Worm (Caenorhabditis elegans) whole organism, L3 larva: Measurements from ENCODE around the gene suf-1.

ENCODE experiments used
- ama-1 ChIP-seq: fragments of 150-350 bp; optimal IDR thresholded peaks from 2 replicates; lab custom pipeline; 2018
- ceh-82 ChIP-seq: fragments of 150-350 bp; optimal IDR thresholded peaks from 2 replicates; lab custom pipeline; 2014; ENCODE audit warnings: missing biosample characterization, missing genetic modification characterization
- egl-5 ChIP-seq: fragments of 150-350 bp; optimal IDR thresholded peaks from 2 replicates; lab custom pipeline; 2017; ENCODE audit warnings: missing biosample characterization, missing genetic modification reagents, missing genetic modification characterization, inconsistent platforms
- elt-1 ChIP-seq: fragments of 150-350 bp; optimal IDR thresholded peaks from 2 replicates; lab custom pipeline; 2014; ENCODE audit warnings: missing biosample characterization, missing genetic modification characterization
- elt-2 ChIP-seq: sonication (generic microtip); optimal IDR thresholded peaks from 2 replicates; lab custom pipeline; 2016; ENCODE audit warnings: missing genetic modification reagents, mild to moderate bottlenecking, missing genetic modification characterization, missing compliant biosample characterization
- fkh-10 ChIP-seq: sonication (generic microtip); optimal IDR thresholded peaks from 2 replicates; lab custom pipeline; 2017; ENCODE audit warnings: missing biosample characterization, missing genetic modification reagents, missing genetic modification characterization
- fkh-2 ChIP-seq: fragments of 150-350 bp; optimal IDR thresholded peaks from 2 replicates; lab custom pipeline; 2014; ENCODE audit warnings: missing biosample characterization, missing genetic modification reagents, missing genetic modification characterization
- hmg-11 ChIP-seq: sonication (generic microtip); optimal IDR thresholded peaks from 2 replicates; lab custom pipeline; 2016; ENCODE audit warnings: missing genetic modification characterization, missing compliant biosample characterization
- lin-39 ChIP-seq: fragments of 150-350 bp; optimal IDR thresholded peaks from 2 replicates; lab custom pipeline; 2018; ENCODE audit warnings: missing biosample characterization, missing genetic modification reagents, missing genetic modification characterization
- mdl-1 ChIP-seq: fragments of 150-350 bp; optimal IDR thresholded peaks from 2 replicates; lab custom pipeline; 2014; ENCODE audit warnings: missing biosample characterization, missing genetic modification characterization
- nhr-12 ChIP-seq: fragments of 150-350 bp; optimal IDR thresholded peaks from 2 replicates; lab custom pipeline; 2014; ENCODE audit warnings: missing biosample characterization, missing genetic modification characterization
- nhr-23 ChIP-seq: fragments of 150-350 bp; optimal IDR thresholded peaks from 2 replicates; lab custom pipeline; 2014; ENCODE audit warnings: missing biosample characterization, missing genetic modification reagents, missing genetic modification characterization
- nhr-25 ChIP-seq: sonication (generic microtip); optimal IDR thresholded peaks from 2 replicates; lab custom pipeline; 2017; ENCODE audit warnings: missing biosample characterization, missing genetic modification characterization
- nhr-28 ChIP-seq: fragments of 150-350 bp; optimal IDR thresholded peaks from 2 replicates; lab custom pipeline; 2014; ENCODE audit warnings: missing biosample characterization, missing genetic modification characterization
- nhr-67 ChIP-seq: fragments of 150-350 bp; optimal IDR thresholded peaks from 2 replicates; lab custom pipeline; 2014; ENCODE audit warnings: missing biosample characterization, missing genetic modification characterization
- pha-4 ChIP-seq: fragments of 150-350 bp; optimal IDR thresholded peaks from 2 replicates; lab custom pipeline; 2014; ENCODE audit warnings: missing biosample characterization, missing genetic modification reagents, missing genetic modification characterization
- sea-2 ChIP-seq: fragments of 150-350 bp; sonication (generic microtip); optimal IDR thresholded peaks from 4 replicates; lab custom pipeline; 2014; ENCODE audit warnings: missing biosample characterization, missing genetic modification reagents, missing genetic modification characterization
- skn-1 ChIP-seq: fragments of 150-350 bp; optimal IDR thresholded peaks from 2 replicates; lab custom pipeline; 2014; ENCODE audit warnings: missing biosample characterization, missing genetic modification characterization
- snpc-4 ChIP-seq: fragments of 150-350 bp; optimal IDR thresholded peaks from 2 replicates; lab custom pipeline; 2014; ENCODE audit warnings: missing biosample characterization, missing genetic modification characterization
- unc-62 ChIP-seq: fragments of 150-350 bp; sonication (generic microtip); optimal IDR thresholded peaks from 4 replicates; lab custom pipeline; 2014; ENCODE audit warnings: missing biosample characterization, missing genetic modification reagents, missing genetic modification characterization
- ztf-4 ChIP-seq: fragments of 150-350 bp; optimal IDR thresholded peaks from 2 replicates; lab custom pipeline; 2014; ENCODE audit warnings: missing biosample characterization, missing genetic modification characterization

suf-1 gene

ce11 chrII:8643627-8644356 is 40.1 kb downstream of the suf-1 start:
- TF ChIP-seq lin-39 (tag; lab: Kevin White, UChicago) (peak; percentile 31), unc-62 (GFP tag; lab: Kevin White, UChicago) (peak; percentile 7), fkh-2 (tag; lab: Kevin White, UChicago) (no peak), ztf-4 (tag; lab: Kevin White, UChicago) (no peak), nhr-23 (no peak), fkh-10 (GFP tag; lab: Kevin White, UChicago) (no peak), ama-1 (lab: Kevin White, UChicago) (no peak), pha-4 (peak; percentile 20)

ce11 chrII:8646437-8646836 is 42.8 kb downstream of the suf-1 start:
- no peak for TF ChIP-seq ceh-82 (tag; lab: Kevin White, UChicago)
- no peak for TF ChIP-seq fkh-10 (GFP tag; lab: Kevin White, UChicago)
- no peak for TF ChIP-seq elt-2 (tag; lab: Kevin White, UChicago)
- TF ChIP-seq sea-2 (GFP tag; lab: Kevin White, UChicago), result no peak
- no peak for TF ChIP-seq nhr-67 (tag; lab: Kevin White, UChicago)
- no peak for TF ChIP-seq skn-1 (tag; lab: Kevin White, UChicago)
- TF ChIP-seq mdl-1, result no peak
- TF ChIP-seq fkh-2 (tag; lab: Kevin White, UChicago), result no peak
- TF ChIP-seq nhr-12 (tag; lab: Kevin White, UChicago), result no peak

ce11 chrII:8648843-8649242 is 45.2 kb downstream of the suf-1 start:
- TF ChIP-seq elt-1 (tag; lab: Kevin White, UChicago) (no peak), nhr-23 (no peak), snpc-4 (tag; lab: Kevin White, UChicago) (no peak), ama-1 (lab: Kevin White, UChicago) (no peak), nhr-25 (tag; lab: Kevin White, UChicago) (no peak), nhr-28 (tag; lab: Kevin White, UChicago) (no peak), nhr-67 (tag; lab: Kevin White, UChicago) (no peak), mdl-1 (no peak)

- TF ChIP-seq egl-5 (peak; percentile 58), hmg-11 (tag; lab: Kevin White, UChicago) (no peak), pha-4 (peak; percentile 91), nhr-12 (tag; lab: Kevin White, UChicago) (no peak), elt-2 (tag; lab: Kevin White, UChicago) (peak; percentile 9)
- TF ChIP-seq, all 47 proteins: peak for 3
Measured at ce11 chrII:8650644-8651159, 47.1 kb downstream of the suf-1 start, which contains the start of gene pyr-1. pyr-1 (plus strand) TSS chrII:8651109.
